Fruit fly (Drosophila melanogaster) whole organism, prepupa: ENCODE results near the gene CG10749.
A peak's percentile ranks its signal among the peaks of the same experiment; 100 is the strongest.

Experiments used
- CG10631 ChIP-seq: fragments of 200-800 bp; sonication (Bioruptor generic); optimal IDR thresholded peaks from 2 replicates; lab custom pipeline; 2016; ENCODE audit warnings: missing biosample characterization, missing genetic modification characterization
- CG11294 ChIP-seq: fragments of 200-800 bp; sonication (Bioruptor generic); IDR thresholded peaks from 2 replicates; pipeline ENCODE4 v1.3.6; 2022; ENCODE audit warnings: missing biosample characterization, missing genetic modification characterization
- CG16779 ChIP-seq: fragments of 200-800 bp; sonication (Bioruptor generic); optimal IDR thresholded peaks from 3 replicates; lab custom pipeline; 2017; ENCODE audit warnings: missing biosample characterization, mild to moderate bottlenecking, missing genetic modification characterization
- CG3032 ChIP-seq: fragments of 200-800 bp; optimal IDR thresholded peaks from 2 replicates; lab custom pipeline; 2019; ENCODE audit warnings: missing biosample characterization, mild to moderate bottlenecking, missing genetic modification characterization, moderate library complexity
- CG31627 ChIP-seq: fragments of 200-800 bp; sonication (Bioruptor generic); optimal IDR thresholded peaks from 3 replicates; lab custom pipeline; 2016; ENCODE audit warnings: missing biosample characterization, missing genetic modification characterization
- CG32006 ChIP-seq: fragments of 200-800 bp; sonication (Bioruptor generic); optimal IDR thresholded peaks from 3 replicates; lab custom pipeline; 2017; ENCODE audit warnings: missing biosample characterization, mild to moderate bottlenecking, missing genetic modification characterization
- CG34406 ChIP-seq: fragments of 200-800 bp; sonication (Bioruptor generic); optimal IDR thresholded peaks from 3 replicates; lab custom pipeline; 2016; ENCODE audit warnings: missing biosample characterization, missing genetic modification characterization
- CG4318 ChIP-seq: fragments of 200-800 bp; sonication (Bioruptor generic); optimal IDR thresholded peaks from 3 replicates; lab custom pipeline; 2017; ENCODE audit warnings: missing biosample characterization, mild to moderate bottlenecking, missing genetic modification characterization
- CG6276 ChIP-seq: fragments of 200-800 bp; sonication (Bioruptor generic); optimal IDR thresholded peaks from 2 replicates; lab custom pipeline; 2017; ENCODE audit warnings: missing biosample characterization, mild to moderate bottlenecking, missing genetic modification characterization
- CG6792 ChIP-seq: fragments of 200-800 bp; sonication (Bioruptor generic); optimal IDR thresholded peaks from 3 replicates; lab custom pipeline; 2016; ENCODE audit warnings: missing biosample characterization, missing genetic modification characterization
- CG6808 ChIP-seq: fragments of 200-800 bp; sonication (Bioruptor generic); optimal IDR thresholded peaks from 3 replicates; lab custom pipeline; 2017; ENCODE audit warnings: missing biosample characterization, missing genetic modification characterization, mild to moderate bottlenecking, moderate library complexity, missing genetic modification reagents
- CG6854 ChIP-seq: fragments of 200-800 bp; sonication (Bioruptor generic); optimal IDR thresholded peaks from 2 replicates; lab custom pipeline; 2017; ENCODE audit warnings: missing biosample characterization, mild to moderate bottlenecking, missing genetic modification characterization
- CG7368 ChIP-seq: fragments of 200-800 bp; sonication (Bioruptor generic); optimal IDR thresholded peaks from 3 replicates; lab custom pipeline; 2016; ENCODE audit warnings: missing biosample characterization, missing genetic modification characterization
- CG8119 ChIP-seq: fragments of 200-800 bp; sonication (Bioruptor generic); IDR thresholded peaks from 3 replicates; pipeline ENCODE4 v1.3.6; 2022; ENCODE audit warnings: missing biosample characterization, missing genetic modification characterization
- CG9139 ChIP-seq: fragments of 200-800 bp; sonication (Bioruptor generic); optimal IDR thresholded peaks from 3 replicates; lab custom pipeline; 2017; ENCODE audit warnings: missing biosample characterization, mild to moderate bottlenecking, missing genetic modification characterization
- Eip75B ChIP-seq: fragments of 200-800 bp; sonication (Bioruptor generic); optimal IDR thresholded peaks from 3 replicates; lab custom pipeline; 2016; ENCODE audit warnings: missing biosample characterization, missing genetic modification characterization
- Eip78C ChIP-seq: fragments of 200-800 bp; sonication (Bioruptor generic); peaks from one replicate; lab custom pipeline; 2016; ENCODE audit warnings: missing biosample characterization, missing genetic modification characterization
- Ets21C ChIP-seq: fragments of 200-800 bp; sonication (Bioruptor generic); optimal IDR thresholded peaks from 3 replicates; lab custom pipeline; 2016; ENCODE audit warnings: missing biosample characterization, missing genetic modification characterization
- Ets96B ChIP-seq: fragments of 200-800 bp; optimal IDR thresholded peaks from 2 replicates; lab custom pipeline; 2019; ENCODE audit warnings: missing biosample characterization, mild to moderate bottlenecking, missing genetic modification characterization, moderate library complexity
- Gug ChIP-seq: fragments of 200-800 bp; sonication (Bioruptor generic); IDR thresholded peaks from 2 replicates; pipeline ENCODE4 v1.3.6; 2022; ENCODE audit warnings: missing biosample characterization, missing genetic modification characterization
- Hr38 ChIP-seq: sonication (Bioruptor generic); optimal IDR thresholded peaks from 2 replicates; lab custom pipeline; 2016; ENCODE audit warnings: missing biosample characterization, missing genetic modification characterization
- Hr39 ChIP-seq: fragments of 200-800 bp; sonication (Bioruptor generic); optimal IDR thresholded peaks from 2 replicates; lab custom pipeline; 2016; ENCODE audit warnings: missing biosample characterization, missing genetic modification characterization
- Hr4 ChIP-seq: fragments of 200-800 bp; sonication (Bioruptor generic); optimal IDR thresholded peaks from 3 replicates; lab custom pipeline; 2016; ENCODE audit warnings: missing biosample characterization, missing genetic modification characterization
- Lpt ChIP-seq: fragments of 200-800 bp; sonication (Bioruptor generic); optimal IDR thresholded peaks from 3 replicates; lab custom pipeline; 2016; ENCODE audit warnings: missing biosample characterization, missing genetic modification characterization
- OdsH ChIP-seq: fragments of 200-800 bp; sonication (Bioruptor generic); optimal IDR thresholded peaks from 3 replicates; lab custom pipeline; 2016; ENCODE audit warnings: missing biosample characterization, missing genetic modification characterization
- Smox ChIP-seq: fragments of 200-800 bp; sonication (Bioruptor generic); optimal IDR thresholded peaks from 3 replicates; lab custom pipeline; 2016; ENCODE audit warnings: missing biosample characterization, missing genetic modification characterization
- Sox102F ChIP-seq: fragments of 200-800 bp; sonication (Bioruptor generic); optimal IDR thresholded peaks from 2 replicates; lab custom pipeline; 2016; ENCODE audit warnings: missing biosample characterization, mild to moderate bottlenecking, missing genetic modification characterization
- Sox14 ChIP-seq: fragments of 200-800 bp; sonication (Bioruptor generic); optimal IDR thresholded peaks from 3 replicates; lab custom pipeline; 2016; ENCODE audit warnings: missing biosample characterization, missing genetic modification characterization
- Sox15 ChIP-seq: fragments of 200-800 bp; sonication (Bioruptor generic); optimal IDR thresholded peaks from 3 replicates; lab custom pipeline; 2016; ENCODE audit warnings: missing biosample characterization, missing genetic modification characterization
- achi ChIP-seq: fragments of 200-800 bp; sonication (Bioruptor generic); optimal IDR thresholded peaks from 3 replicates; lab custom pipeline; 2016; ENCODE audit warnings: missing biosample characterization, missing genetic modification characterization
- acj6 ChIP-seq: fragments of 200-800 bp; sonication (Bioruptor generic); optimal IDR thresholded peaks from 3 replicates; lab custom pipeline; 2016; ENCODE audit warnings: missing biosample characterization, missing genetic modification characterization
- cyc ChIP-seq: fragments of 200-800 bp; sonication (Bioruptor generic); optimal IDR thresholded peaks from 3 replicates; lab custom pipeline; 2016; ENCODE audit warnings: missing biosample characterization, missing genetic modification characterization
- dac ChIP-seq: fragments of 200-800 bp; sonication (Bioruptor generic); optimal IDR thresholded peaks from 2 replicates; lab custom pipeline; 2017; ENCODE audit warnings: missing biosample characterization, mild to moderate bottlenecking, missing genetic modification characterization
- eg ChIP-seq: fragments of 200-800 bp; sonication (Bioruptor generic); IDR thresholded peaks from 3 replicates; pipeline ENCODE4 v1.3.6; 2022; ENCODE audit warnings: missing biosample characterization, missing genetic modification characterization
- esn ChIP-seq: fragments of 200-800 bp; sonication (Bioruptor generic); optimal IDR thresholded peaks from 2 replicates; lab custom pipeline; 2016; ENCODE audit warnings: missing biosample characterization, mild to moderate bottlenecking, missing genetic modification characterization, moderate library complexity
- lz ChIP-seq: fragments of 200-800 bp; sonication (Bioruptor generic); optimal IDR thresholded peaks from 3 replicates; lab custom pipeline; 2016; ENCODE audit warnings: missing biosample characterization, missing genetic modification characterization
- net ChIP-seq: fragments of 200-800 bp; sonication (Bioruptor generic); optimal IDR thresholded peaks from 3 replicates; lab custom pipeline; 2016; ENCODE audit warnings: missing biosample characterization, missing genetic modification characterization
- pdm3 ChIP-seq: fragments of 200-800 bp; sonication (Bioruptor generic); optimal IDR thresholded peaks from 3 replicates; lab custom pipeline; 2016; ENCODE audit warnings: missing biosample characterization, missing genetic modification characterization
- salr ChIP-seq, 2 experiments: fragments of 200-800 bp; sonication (Bioruptor generic); optimal IDR thresholded peaks; 3 replicates each; lab custom pipeline; 2016 to 2018; ENCODE audit warnings: missing biosample characterization in 2 of 2, missing genetic modification characterization in 2 of 2, mild to moderate bottlenecking in 1 of 2
- spab ChIP-seq: fragments of 200-800 bp; sonication (Bioruptor generic); optimal IDR thresholded peaks from 2 replicates; lab custom pipeline; 2017; ENCODE audit warnings: missing biosample characterization, mild to moderate bottlenecking, missing genetic modification characterization, missing genetic modification reagents
- svp ChIP-seq: fragments of 200-800 bp; sonication (Bioruptor generic); peaks from one replicate; lab custom pipeline; 2016; ENCODE audit warnings: missing biosample characterization, missing genetic modification characterization
- topi ChIP-seq: fragments of 200-800 bp; sonication (Bioruptor generic); optimal IDR thresholded peaks from 3 replicates; lab custom pipeline; 2016; ENCODE audit warnings: missing biosample characterization, missing genetic modification characterization
- vri ChIP-seq: fragments of 200-800 bp; sonication (Bioruptor generic); optimal IDR thresholded peaks from 3 replicates; lab custom pipeline; 2016; ENCODE audit warnings: missing biosample characterization, mild to moderate bottlenecking, missing genetic modification characterization

Gene CG10749

DNA sequence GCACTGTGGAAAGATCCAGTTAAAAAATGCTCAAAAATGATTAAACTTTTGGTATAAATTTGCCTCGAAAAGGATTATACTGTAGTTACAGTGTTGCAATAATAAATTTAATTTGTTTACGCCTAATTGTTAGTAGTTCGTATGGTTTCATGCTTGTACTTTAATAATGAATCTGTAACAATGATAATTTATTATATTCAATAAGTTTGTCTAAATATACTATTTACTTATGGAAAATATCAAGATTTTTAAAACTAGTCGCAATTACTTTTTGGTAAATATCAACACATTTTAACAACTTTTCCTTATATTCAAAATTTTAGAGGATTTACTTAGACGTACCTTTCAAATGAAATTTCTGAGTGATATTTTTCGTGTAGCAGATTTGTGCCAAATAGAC, 22.6 kb downstream of the CG10749 start, which contains the start of gene CG11262:
Gene CG11262, plus strand, starts transcription at position 301 of the 400 bp plus-strand sequence.
- peak; percentile 10 for TF ChIP-seq svp
- TF ChIP-seq Ets21C (GFP tag; lab: Kevin White, UChicago): no peak

DNA sequence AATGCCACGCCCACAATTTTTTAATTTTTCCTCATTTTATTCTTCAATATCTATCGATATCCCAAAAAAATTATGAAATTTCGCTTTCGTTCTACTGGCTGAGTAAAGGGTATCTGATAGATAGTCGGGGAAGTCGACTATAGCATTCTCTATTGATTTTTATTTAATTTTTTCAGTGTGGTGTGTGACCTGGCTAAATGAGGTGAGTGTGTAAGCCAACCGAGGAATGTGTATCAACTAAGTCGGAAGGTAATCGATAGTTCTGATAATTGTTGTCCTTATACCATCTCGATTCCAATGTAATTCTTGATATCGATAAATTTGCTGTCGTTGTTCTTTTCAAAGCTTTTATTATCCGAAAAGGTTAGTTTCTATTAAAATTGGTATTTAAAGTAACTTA, 34.2 kb downstream of the CG10749 start, which contains the start of gene CG11263:
Gene CG11263, plus strand, starts transcription at position 328 of the 400 bp plus-strand sequence.
- TF ChIP-seq Smox (GFP tag; lab: Kevin White, UChicago) (no peak), CG10631 (peak; percentile 32), topi (GFP tag; lab: Kevin White, UChicago) (peak; percentile 52), acj6 (GFP tag; lab: Kevin White, UChicago) (peak; percentile 36), lz (GFP tag; lab: Kevin White, UChicago) (peak; percentile 43), CG31627 (GFP tag; lab: Kevin White, UChicago) (peak; percentile 40), Sox15 (GFP tag; lab: Kevin White, UChicago) (peak; percentile 7), CG6854 (GFP tag; lab: Kevin White, UChicago) (no peak), Hr39 (peak; percentile 48), net (GFP tag; lab: Kevin White, UChicago) (peak; percentile 50), Sox14 (GFP tag; lab: Kevin White, UChicago) (peak; percentile 31), cyc (GFP tag; lab: Kevin White, UChicago) (peak; percentile 37), Hr4 (GFP tag; lab: Kevin White, UChicago) (no peak), CG11294 (GFP tag; lab: Robert Waterston, UW) (no peak), CG6276 (GFP tag; lab: Kevin White, UChicago) (no peak), CG6792 (no peak), Eip75B (GFP tag; lab: Kevin White, UChicago) (no peak), salr (GFP tag; optimal IDR thresholded peaks at IDR 0.05; lab: Kevin White, UChicago) (no peak), Sox102F (GFP tag; lab: Kevin White, UChicago) (no peak), CG32006 (GFP tag; lab: Kevin White, UChicago) (no peak), Lpt (peak; percentile 12), CG34406 (GFP tag; lab: Kevin White, UChicago) (peak; percentile 21), esn (GFP tag; lab: Kevin White, UChicago) (peak; percentile 32), CG4318 (GFP tag; lab: Kevin White, UChicago) (peak; percentile 4), spab (GFP tag; lab: Kevin White, UChicago) (no peak), OdsH (GFP tag; lab: Kevin White, UChicago) (peak; percentile 28), CG9139 (GFP tag; lab: Kevin White, UChicago) (no peak), Ets21C (GFP tag; lab: Kevin White, UChicago) (peak; percentile 14), CG16779 (no peak), dac (GFP tag; lab: Kevin White, UChicago) (no peak)

DNA sequence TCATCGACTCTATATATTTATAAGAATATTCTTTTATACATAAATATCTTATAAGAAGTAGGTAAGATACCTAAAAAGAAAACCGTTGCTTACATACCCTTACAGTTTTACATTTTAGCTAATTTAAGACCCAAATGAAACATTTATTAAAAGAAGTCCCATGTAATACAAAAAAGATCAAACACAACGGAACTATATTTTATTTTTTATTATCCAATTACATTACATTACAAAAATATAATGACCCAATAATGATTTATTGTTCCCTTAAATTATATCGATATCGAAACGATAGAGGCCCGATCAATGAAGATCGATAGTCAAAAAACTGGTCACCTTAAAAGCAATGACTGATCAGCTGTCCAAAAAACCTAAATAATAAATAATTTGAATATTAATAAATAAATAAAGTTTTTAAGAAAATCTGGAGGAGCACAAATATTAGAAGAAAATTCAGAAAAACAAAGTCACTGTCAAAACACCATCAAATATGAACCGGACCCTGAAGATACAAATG, 35.7 kb downstream of the CG10749 start:
- peak; percentile 8 for TF ChIP-seq Eip78C (GFP tag; lab: Kevin White, UChicago)
- no peak for TF ChIP-seq achi (GFP tag; lab: Kevin White, UChicago)
- TF ChIP-seq CG8119 (GFP tag; lab: Robert Waterston, UW): no peak
- peak; percentile 7 for TF ChIP-seq OdsH (GFP tag; lab: Kevin White, UChicago)

DNA sequence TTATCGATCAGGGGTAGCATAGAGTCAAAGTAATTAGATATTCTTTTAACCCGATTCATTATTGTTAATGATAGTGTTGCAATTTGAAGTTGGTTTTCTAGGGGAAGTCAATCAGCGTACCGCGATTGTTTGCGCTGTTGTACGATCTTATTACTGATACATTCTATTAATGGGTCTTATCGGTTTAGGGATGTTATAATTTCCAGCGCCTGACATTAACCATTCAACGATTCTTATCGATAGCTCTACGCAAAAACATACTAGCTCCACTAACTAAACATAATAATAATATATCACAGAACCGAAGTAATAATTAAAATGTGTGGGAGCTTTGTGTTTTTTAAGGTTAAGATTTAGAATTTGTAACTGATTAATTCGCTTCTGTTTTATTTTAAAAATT, 39.2 kb downstream of the CG10749 start, which contains the start of gene Cul6:
Gene Cul6, minus strand, starts transcription at position 175 of the 400 bp plus-strand sequence.
- TF ChIP-seq acj6 (GFP tag; lab: Kevin White, UChicago) (no peak), Gug (GFP tag; lab: Robert Waterston, UW) (no peak), net (GFP tag; lab: Kevin White, UChicago) (no peak), esn (GFP tag; lab: Kevin White, UChicago) (peak; percentile 13), vri (GFP tag; lab: Kevin White, UChicago) (no peak), eg (GFP tag; lab: Robert Waterston, UW) (no peak), Ets96B (tag; lab: Kevin White, UChicago) (no peak), OdsH (GFP tag; lab: Kevin White, UChicago) (no peak), Hr38 (GFP tag; lab: Kevin White, UChicago) (no peak), CG32006 (GFP tag; lab: Kevin White, UChicago) (no peak), CG8119 (GFP tag; lab: Robert Waterston, UW) (no peak), lz (GFP tag; lab: Kevin White, UChicago) (no peak), cyc (GFP tag; lab: Kevin White, UChicago) (peak; percentile 5), Hr39 (no peak), salr (GFP tag; optimal IDR thresholded peaks at IDR 0.05; lab: Kevin White, UChicago) (no peak), CG3032 (tag; lab: Kevin White, UChicago) (no peak), Sox102F (GFP tag; lab: Kevin White, UChicago) (no peak), svp (no peak), CG7368 (GFP tag; lab: Kevin White, UChicago) (no peak), CG11294 (GFP tag; lab: Robert Waterston, UW) (no peak), CG34406 (GFP tag; lab: Kevin White, UChicago) (no peak), CG10631 (no peak), pdm3 (GFP tag; lab: Kevin White, UChicago) (no peak), CG6276 (GFP tag; lab: Kevin White, UChicago) (no peak), CG6808 (no peak), Eip78C (GFP tag; lab: Kevin White, UChicago) (peak; percentile 61)
